Worm (Caenorhabditis elegans) whole organism, midembryonic: Measurements from ENCODE around the gene pks-1.

Experiments used
- T22C8.4 ChIP-seq: fragments of 200-800 bp; sonication (Bioruptor generic); IDR thresholded peaks from 2 replicates; pipeline ENCODE4 v1.3.6; 2022; ENCODE audit warnings: missing genetic modification characterization, missing compliant biosample characterization
- cog-1 ChIP-seq: sonication (generic microtip); optimal IDR thresholded peaks from 2 replicates; lab custom pipeline; 2016; ENCODE audit warnings: missing genetic modification characterization, missing compliant biosample characterization
- flt-1 ChIP-seq: fragments of 200-800 bp; sonication (Bioruptor generic); IDR thresholded peaks from 2 replicates; pipeline ENCODE4 v1.3.6; 2022; ENCODE audit warnings: missing genetic modification characterization, missing compliant biosample characterization
- klf-2 ChIP-seq: fragments of 200-800 bp; sonication (Bioruptor generic); conservative IDR thresholded peaks from 2 replicates; pipeline ENCODE4 v1.3.6; 2022; ENCODE audit warnings: missing genetic modification reagents, missing genetic modification characterization, missing compliant biosample characterization
- med-1 ChIP-seq: sonication (generic microtip); optimal IDR thresholded peaks from 2 replicates; lab custom pipeline; 2017; ENCODE audit warnings: missing genetic modification characterization, mild to moderate bottlenecking, missing compliant biosample characterization, antibody characterized with exemption, missing genetic modification reagents; ENCODE audit not compliant: insufficient read depth
- tab-1 ChIP-seq: fragments of 200-800 bp; sonication (Bioruptor generic); IDR thresholded peaks from 2 replicates; pipeline ENCODE4 v1.3.6; 2022; ENCODE audit warnings: missing genetic modification characterization, missing compliant biosample characterization
- ztf-23 ChIP-seq: fragments of 200-800 bp; sonication (Bioruptor generic); IDR thresholded peaks from 2 replicates; pipeline ENCODE4 v1.3.6; 2022; ENCODE audit warnings: missing genetic modification reagents, missing genetic modification characterization, missing compliant biosample characterization
- ztf-29 ChIP-seq: fragments of 200-800 bp; sonication (Bioruptor generic); IDR thresholded peaks from 2 replicates; pipeline ENCODE4 v1.3.6; 2022; ENCODE audit warnings: missing genetic modification reagents, missing genetic modification characterization, missing compliant biosample characterization

DNA sequence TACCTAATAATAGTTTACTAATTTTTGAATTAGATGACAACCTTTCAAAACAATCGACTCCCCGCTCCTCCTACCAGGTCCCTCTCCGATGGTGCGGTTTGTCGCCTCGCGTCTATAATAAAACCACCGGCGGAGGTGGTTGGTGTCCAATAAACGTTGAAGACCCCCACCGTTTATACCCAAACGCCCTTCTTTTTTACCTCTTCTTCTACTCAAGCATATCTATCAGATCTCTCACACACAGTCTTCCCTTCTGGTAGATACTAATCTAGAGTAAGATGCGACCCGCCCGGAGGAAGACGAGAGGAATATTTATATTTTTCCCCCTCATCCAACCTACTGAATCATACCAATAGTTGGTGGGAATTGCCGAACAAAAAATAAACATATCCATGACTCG is 65.3 kb downstream of the pks-1 start:
- TF ChIP-seq med-1 (GFP tag; lab: Kevin White, UChicago) (no peak), klf-2 (no peak), T22C8.4 (GFP tag; lab: Robert Waterston, UW) (no peak), cog-1 (no peak), flt-1 (GFP tag; lab: Robert Waterston, UW) (no peak), ztf-23 (GFP tag; lab: Robert Waterston, UW) (no peak), ztf-29 (GFP tag; lab: Robert Waterston, UW) (no peak), tab-1 (GFP tag; lab: Robert Waterston, UW) (no peak)
